Worm (Caenorhabditis elegans) whole organism, L3 larva: ENCODE results near the gene Y53F4B.20.

Source experiments
- egl-27 ChIP-seq: sonication (generic microtip); optimal IDR thresholded peaks from 4 replicates; lab custom pipeline; 2017; ENCODE audit warnings: missing biosample characterization, missing genetic modification reagents, missing genetic modification characterization
- elt-2 ChIP-seq: sonication (generic microtip); optimal IDR thresholded peaks from 2 replicates; lab custom pipeline; 2016; ENCODE audit warnings: missing genetic modification reagents, mild to moderate bottlenecking, missing genetic modification characterization, missing compliant biosample characterization
- fos-1 ChIP-seq: fragments of 150-350 bp; optimal IDR thresholded peaks from 2 replicates; lab custom pipeline; 2014; ENCODE audit warnings: missing biosample characterization, missing genetic modification characterization
- mdl-1 ChIP-seq: fragments of 150-350 bp; optimal IDR thresholded peaks from 2 replicates; lab custom pipeline; 2014; ENCODE audit warnings: missing biosample characterization, missing genetic modification characterization
- nhr-12 ChIP-seq: fragments of 150-350 bp; optimal IDR thresholded peaks from 2 replicates; lab custom pipeline; 2014; ENCODE audit warnings: missing biosample characterization, missing genetic modification characterization
- nhr-28 ChIP-seq: fragments of 150-350 bp; optimal IDR thresholded peaks from 2 replicates; lab custom pipeline; 2014; ENCODE audit warnings: missing biosample characterization, missing genetic modification characterization
- pqm-1 ChIP-seq: fragments of 150-350 bp; optimal IDR thresholded peaks from 2 replicates; lab custom pipeline; 2017; ENCODE audit warnings: missing biosample characterization, missing genetic modification characterization, inconsistent platforms
- ztf-11 ChIP-seq: fragments of 150-350 bp; optimal IDR thresholded peaks from 2 replicates; lab custom pipeline; 2014; ENCODE audit warnings: missing biosample characterization, missing genetic modification characterization

- no peak for TF ChIP-seq egl-27 (tag; lab: Kevin White, UChicago)
- no peak for TF ChIP-seq nhr-12
- TF ChIP-seq ztf-11 (tag; lab: Kevin White, UChicago): no peak
- TF ChIP-seq nhr-28 (tag; lab: Kevin White, UChicago): no peak
- no peak for TF ChIP-seq elt-2 (tag; lab: Kevin White, UChicago)
- TF ChIP-seq mdl-1 (tag; lab: Kevin White, UChicago): no peak
- no peak for TF ChIP-seq fos-1 (tag; lab: Kevin White, UChicago)
- TF ChIP-seq pqm-1 (tag; lab: Kevin White, UChicago): no peak
Observed at ce11 chrII:15076778-15077435, 7.4 kb upstream of the Y53F4B.20 start, which contains the start of gene Y53F4B.19.
